Worm (Caenorhabditis elegans) whole organism, late embryonic: ENCODE data around the gene str-37.

Experiments
- mec-3 ChIP-seq: sonication (generic microtip); optimal IDR thresholded peaks from 2 replicates; lab custom pipeline; 2016; ENCODE audit warnings: borderline replicate concordance, missing genetic modification characterization, missing compliant biosample characterization
- pha-4 ChIP-seq: fragments of 150-350 bp; optimal IDR thresholded peaks from 2 replicates; lab custom pipeline; 2018; ENCODE audit warnings: missing biosample characterization, missing genetic modification reagents, missing genetic modification characterization
- sox-4 ChIP-seq: sonication (generic microtip); optimal IDR thresholded peaks from 2 replicates; lab custom pipeline; 2017; ENCODE audit warnings: mild to moderate bottlenecking, missing genetic modification characterization, inconsistent platforms, missing compliant biosample characterization
- unc-42 ChIP-seq: sonication (generic microtip); optimal IDR thresholded peaks from 2 replicates; lab custom pipeline; 2016; ENCODE audit warnings: missing genotype, missing genetic modification characterization, missing compliant biosample characterization

DNA sequence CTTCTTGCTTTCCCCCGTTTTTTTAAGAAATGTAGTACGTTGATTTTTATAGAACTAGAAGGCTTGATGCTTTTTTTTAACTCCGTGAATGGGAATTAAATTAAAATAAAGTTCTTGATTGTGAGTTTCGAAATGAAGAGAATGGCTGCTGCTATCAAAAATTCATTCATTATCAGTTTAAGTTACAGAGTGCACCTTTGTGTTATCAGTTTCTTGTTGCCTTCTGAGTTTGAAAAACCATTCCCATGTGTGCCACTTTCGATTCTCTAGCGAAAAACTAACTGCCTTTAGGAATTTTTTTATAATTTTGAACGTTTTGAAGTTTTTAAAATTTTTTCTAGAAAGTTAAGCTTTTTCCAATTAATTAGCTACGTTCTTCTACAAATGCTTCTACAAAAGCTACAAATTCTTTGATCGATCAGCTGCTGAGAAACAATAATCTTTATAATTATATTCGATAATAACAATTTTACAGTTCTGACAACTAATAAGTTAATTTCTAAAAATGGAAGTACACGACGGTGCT lies 22.8 kb upstream of the str-37 start, which contains the start of gene C26E1.2:
- no peak for TF ChIP-seq unc-42 (tag; lab: Kevin White, UChicago)
- TF ChIP-seq pha-4 (tag; lab: Kevin White, UChicago), result no peak
- TF ChIP-seq mec-3 (tag; lab: Kevin White, UChicago), result no peak
- no peak for TF ChIP-seq sox-4 (tag; lab: Kevin White, UChicago)
